Fruit fly (Drosophila melanogaster): ENCODE results near the gene CG14892.

- no peak for TF ChIP-seq cic (GFP tag; optimal IDR thresholded peaks at IDR 0.05)
- TF ChIP-seq CG5204 (GFP tag; optimal IDR thresholded peaks at IDR 0.05) = no peak
- no peak for TF ChIP-seq bab1 (GFP tag; optimal IDR thresholded peaks at IDR 0.05)
- TF ChIP-seq CG33017 (tag; optimal IDR thresholded peaks at IDR 0.05) = no peak
Measured at dm6 chr3R:16630564-16630963, 36.4 kb downstream of the CG14892 start.

All from whole organism, adult.